Fruit fly (Drosophila melanogaster) whole organism, prepupa: ENCODE results near the gene hiw.

Experiments
- Blimp-1 ChIP-seq: fragments of 200-800 bp; sonication (Bioruptor generic); optimal IDR thresholded peaks from 3 replicates; lab custom pipeline; 2017; ENCODE audit warnings: missing biosample characterization, missing genetic modification characterization, mild to moderate bottlenecking, moderate library complexity, missing genetic modification reagents
- CG11294 ChIP-seq: fragments of 200-800 bp; sonication (Bioruptor generic); IDR thresholded peaks from 2 replicates; pipeline ENCODE4 v1.3.6; 2022; ENCODE audit warnings: missing biosample characterization, missing genetic modification characterization
- CG11762 ChIP-seq: fragments of 200-800 bp; sonication (Bioruptor generic); optimal IDR thresholded peaks from 3 replicates; lab custom pipeline; 2016; ENCODE audit warnings: missing biosample characterization, missing genetic modification characterization; ENCODE audit not compliant: insufficient read depth
- CG11902 ChIP-seq: fragments of 200-800 bp; sonication (Bioruptor generic); optimal IDR thresholded peaks from 3 replicates; lab custom pipeline; 2016; ENCODE audit warnings: missing biosample characterization, missing genetic modification characterization
- CG16779 ChIP-seq: fragments of 200-800 bp; sonication (Bioruptor generic); optimal IDR thresholded peaks from 3 replicates; lab custom pipeline; 2017; ENCODE audit warnings: missing biosample characterization, mild to moderate bottlenecking, missing genetic modification characterization
- CG3032 ChIP-seq: fragments of 200-800 bp; optimal IDR thresholded peaks from 2 replicates; lab custom pipeline; 2019; ENCODE audit warnings: missing biosample characterization, mild to moderate bottlenecking, missing genetic modification characterization, moderate library complexity
- CG32006 ChIP-seq: fragments of 200-800 bp; sonication (Bioruptor generic); optimal IDR thresholded peaks from 3 replicates; lab custom pipeline; 2017; ENCODE audit warnings: missing biosample characterization, mild to moderate bottlenecking, missing genetic modification characterization
- CG34406 ChIP-seq: fragments of 200-800 bp; sonication (Bioruptor generic); optimal IDR thresholded peaks from 3 replicates; lab custom pipeline; 2016; ENCODE audit warnings: missing biosample characterization, missing genetic modification characterization
- CG3919 ChIP-seq: fragments of 200-800 bp; sonication (Bioruptor generic); optimal IDR thresholded peaks from 3 replicates; lab custom pipeline; 2016; ENCODE audit warnings: missing biosample characterization, missing genetic modification characterization
- CG4318 ChIP-seq: fragments of 200-800 bp; sonication (Bioruptor generic); optimal IDR thresholded peaks from 3 replicates; lab custom pipeline; 2017; ENCODE audit warnings: missing biosample characterization, mild to moderate bottlenecking, missing genetic modification characterization
- CG6163 ChIP-seq: fragments of 200-800 bp; sonication (Bioruptor generic); IDR thresholded peaks from 3 replicates; pipeline ENCODE4 v1.3.6; 2022; ENCODE audit warnings: missing biosample characterization, missing genetic modification characterization
- CG6808 ChIP-seq: fragments of 200-800 bp; sonication (Bioruptor generic); optimal IDR thresholded peaks from 3 replicates; lab custom pipeline; 2017; ENCODE audit warnings: missing biosample characterization, missing genetic modification characterization, mild to moderate bottlenecking, moderate library complexity, missing genetic modification reagents
- CG6854 ChIP-seq: fragments of 200-800 bp; sonication (Bioruptor generic); optimal IDR thresholded peaks from 2 replicates; lab custom pipeline; 2017; ENCODE audit warnings: missing biosample characterization, mild to moderate bottlenecking, missing genetic modification characterization
- CG9139 ChIP-seq: fragments of 200-800 bp; sonication (Bioruptor generic); optimal IDR thresholded peaks from 3 replicates; lab custom pipeline; 2017; ENCODE audit warnings: missing biosample characterization, mild to moderate bottlenecking, missing genetic modification characterization
- Eip75B ChIP-seq: fragments of 200-800 bp; sonication (Bioruptor generic); optimal IDR thresholded peaks from 3 replicates; lab custom pipeline; 2016; ENCODE audit warnings: missing biosample characterization, missing genetic modification characterization
- Eip78C ChIP-seq: fragments of 200-800 bp; sonication (Bioruptor generic); peaks from one replicate; lab custom pipeline; 2016; ENCODE audit warnings: missing biosample characterization, missing genetic modification characterization
- Eip93F ChIP-seq: fragments of 200-800 bp; sonication (Bioruptor generic); optimal IDR thresholded peaks from 2 replicates; lab custom pipeline; 2016; ENCODE audit warnings: missing biosample characterization, mild to moderate bottlenecking, missing genetic modification characterization
- Gug ChIP-seq: fragments of 200-800 bp; sonication (Bioruptor generic); IDR thresholded peaks from 2 replicates; pipeline ENCODE4 v1.3.6; 2022; ENCODE audit warnings: missing biosample characterization, missing genetic modification characterization
- Hr38 ChIP-seq: sonication (Bioruptor generic); optimal IDR thresholded peaks from 2 replicates; lab custom pipeline; 2016; ENCODE audit warnings: missing biosample characterization, missing genetic modification characterization
- Hr39 ChIP-seq: fragments of 200-800 bp; sonication (Bioruptor generic); optimal IDR thresholded peaks from 2 replicates; lab custom pipeline; 2016; ENCODE audit warnings: missing biosample characterization, missing genetic modification characterization
- Met ChIP-seq: fragments of 200-800 bp; sonication (Bioruptor generic); optimal IDR thresholded peaks from 3 replicates; lab custom pipeline; 2016; ENCODE audit warnings: missing biosample characterization, missing genetic modification characterization
- OdsH ChIP-seq: fragments of 200-800 bp; sonication (Bioruptor generic); optimal IDR thresholded peaks from 3 replicates; lab custom pipeline; 2016; ENCODE audit warnings: missing biosample characterization, missing genetic modification characterization
- Smox ChIP-seq: fragments of 200-800 bp; sonication (Bioruptor generic); optimal IDR thresholded peaks from 3 replicates; lab custom pipeline; 2016; ENCODE audit warnings: missing biosample characterization, missing genetic modification characterization
- Sox102F ChIP-seq: fragments of 200-800 bp; sonication (Bioruptor generic); optimal IDR thresholded peaks from 2 replicates; lab custom pipeline; 2016; ENCODE audit warnings: missing biosample characterization, mild to moderate bottlenecking, missing genetic modification characterization
- Sox14 ChIP-seq: fragments of 200-800 bp; sonication (Bioruptor generic); optimal IDR thresholded peaks from 3 replicates; lab custom pipeline; 2016; ENCODE audit warnings: missing biosample characterization, missing genetic modification characterization
- Sox15 ChIP-seq: fragments of 200-800 bp; sonication (Bioruptor generic); optimal IDR thresholded peaks from 3 replicates; lab custom pipeline; 2016; ENCODE audit warnings: missing biosample characterization, missing genetic modification characterization
- achi ChIP-seq: fragments of 200-800 bp; sonication (Bioruptor generic); optimal IDR thresholded peaks from 3 replicates; lab custom pipeline; 2016; ENCODE audit warnings: missing biosample characterization, missing genetic modification characterization
- dac ChIP-seq: fragments of 200-800 bp; sonication (Bioruptor generic); optimal IDR thresholded peaks from 2 replicates; lab custom pipeline; 2017; ENCODE audit warnings: missing biosample characterization, mild to moderate bottlenecking, missing genetic modification characterization
- dsx ChIP-seq: fragments of 200-800 bp; optimal IDR thresholded peaks from 3 replicates; lab custom pipeline; 2019; ENCODE audit warnings: missing biosample characterization, mild to moderate bottlenecking, missing genetic modification characterization, moderate library complexity; ENCODE audit not compliant: poor library complexity, severe bottlenecking
- eg ChIP-seq: fragments of 200-800 bp; sonication (Bioruptor generic); IDR thresholded peaks from 3 replicates; pipeline ENCODE4 v1.3.6; 2022; ENCODE audit warnings: missing biosample characterization, missing genetic modification characterization
- esn ChIP-seq: fragments of 200-800 bp; sonication (Bioruptor generic); optimal IDR thresholded peaks from 2 replicates; lab custom pipeline; 2016; ENCODE audit warnings: missing biosample characterization, mild to moderate bottlenecking, missing genetic modification characterization, moderate library complexity
- fd59A ChIP-seq: fragments of 200-800 bp; sonication (Bioruptor generic); optimal IDR thresholded peaks from 2 replicates; lab custom pipeline; 2017; ENCODE audit warnings: missing biosample characterization, mild to moderate bottlenecking, missing genetic modification characterization, missing genetic modification reagents
- fd85E ChIP-seq: fragments of 200-800 bp; sonication (Bioruptor generic); optimal IDR thresholded peaks from 3 replicates; lab custom pipeline; 2016; ENCODE audit warnings: missing biosample characterization, missing genetic modification characterization
- fkh ChIP-seq: fragments of 200-800 bp; sonication (Bioruptor generic); optimal IDR thresholded peaks from 3 replicates; lab custom pipeline; 2017; ENCODE audit warnings: missing biosample characterization, mild to moderate bottlenecking, missing genetic modification characterization, moderate library complexity
- pdm3 ChIP-seq: fragments of 200-800 bp; sonication (Bioruptor generic); optimal IDR thresholded peaks from 3 replicates; lab custom pipeline; 2016; ENCODE audit warnings: missing biosample characterization, missing genetic modification characterization
- salr ChIP-seq, 2 experiments: fragments of 200-800 bp; sonication (Bioruptor generic); optimal IDR thresholded peaks; 3 replicates each; lab custom pipeline; 2016 to 2018; ENCODE audit warnings: missing biosample characterization in 2 of 2, missing genetic modification characterization in 2 of 2, mild to moderate bottlenecking in 1 of 2
- svp ChIP-seq: fragments of 200-800 bp; sonication (Bioruptor generic); peaks from one replicate; lab custom pipeline; 2016; ENCODE audit warnings: missing biosample characterization, missing genetic modification characterization
- topi ChIP-seq: fragments of 200-800 bp; sonication (Bioruptor generic); optimal IDR thresholded peaks from 3 replicates; lab custom pipeline; 2016; ENCODE audit warnings: missing biosample characterization, missing genetic modification characterization
- vri ChIP-seq: fragments of 200-800 bp; sonication (Bioruptor generic); optimal IDR thresholded peaks from 3 replicates; lab custom pipeline; 2016; ENCODE audit warnings: missing biosample characterization, mild to moderate bottlenecking, missing genetic modification characterization

The hiw gene

DNA sequence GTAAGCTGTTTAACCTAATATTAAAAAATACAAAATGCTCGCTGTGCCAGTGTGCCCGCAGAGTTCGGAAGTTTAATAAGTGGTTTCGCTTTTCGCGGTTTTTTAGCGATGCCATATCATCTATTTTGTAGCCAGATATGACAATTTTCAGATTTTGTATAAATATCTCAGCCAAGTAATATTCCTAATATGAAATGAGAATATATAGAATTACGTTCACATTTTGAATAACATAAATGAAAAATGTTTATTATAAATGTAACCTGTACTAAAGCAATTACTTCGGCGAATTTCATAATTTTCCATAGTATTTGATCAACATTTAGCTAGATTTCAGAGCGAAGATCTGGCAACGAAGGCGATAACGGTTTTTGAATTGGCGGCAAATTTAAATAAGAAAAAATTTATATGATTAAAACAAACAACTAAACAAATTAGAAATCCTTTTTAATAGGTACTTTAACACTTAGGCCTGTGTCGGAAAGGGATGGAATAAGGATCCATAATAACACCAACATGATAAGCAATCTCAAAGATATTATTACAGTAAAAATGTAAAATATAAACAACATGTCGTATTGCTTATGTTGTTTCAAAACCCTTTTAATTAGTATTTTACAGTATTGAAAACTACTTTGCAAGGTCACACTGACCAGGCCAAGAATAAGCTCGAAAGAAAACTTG, 3.3 kb upstream of the hiw start, which contains the start of the genes opm and dob (continued):
- TF ChIP-seq Met = peak; percentile 30
- no peak for TF ChIP-seq Gug (GFP tag; lab: Robert Waterston, UW)
- TF ChIP-seq CG6163 (GFP tag; lab: Robert Waterston, UW) = no peak
- no peak for TF ChIP-seq Hr38 (GFP tag; lab: Kevin White, UChicago)
- no peak for TF ChIP-seq OdsH
- TF ChIP-seq Eip75B (GFP tag; lab: Kevin White, UChicago) = peak; percentile 16
- TF ChIP-seq Blimp-1 (GFP tag; lab: Kevin White, UChicago) = peak; percentile 43
- TF ChIP-seq pdm3 (GFP tag; lab: Kevin White, UChicago) = no peak
- TF ChIP-seq achi (GFP tag; lab: Kevin White, UChicago) = peak; percentile 30
- TF ChIP-seq dsx (GFP tag; lab: Kevin White, UChicago) = no peak
- no peak for TF ChIP-seq CG32006 (GFP tag; lab: Kevin White, UChicago)
- no peak for TF ChIP-seq CG16779 (tag; lab: Kevin White, UChicago)
- TF ChIP-seq topi = peak; percentile 16
- peak; percentile 16 for TF ChIP-seq Smox (GFP tag; lab: Kevin White, UChicago)
- TF ChIP-seq CG11762 (GFP tag; lab: Kevin White, UChicago) = no peak
- no peak for TF ChIP-seq eg (GFP tag; lab: Robert Waterston, UW)
- TF ChIP-seq esn = peak; percentile 36
- no peak for TF ChIP-seq CG34406 (GFP tag; lab: Kevin White, UChicago)
- no peak for TF ChIP-seq fd59A (GFP tag; lab: Kevin White, UChicago)
- no peak for TF ChIP-seq dac
- peak; percentile 65 for TF ChIP-seq svp (GFP tag; lab: Kevin White, UChicago)
- TF ChIP-seq CG11294 (GFP tag; lab: Robert Waterston, UW) = no peak
- no peak for TF ChIP-seq fd85E
- TF ChIP-seq CG11902 (GFP tag; lab: Kevin White, UChicago) = no peak
- TF ChIP-seq CG4318 (GFP tag; lab: Kevin White, UChicago) = no peak
- no peak for TF ChIP-seq fkh (GFP tag; lab: Kevin White, UChicago)
- TF ChIP-seq Sox102F (GFP tag; lab: Kevin White, UChicago) = no peak
- TF ChIP-seq, all 60 proteins: peak for 13

DNA sequence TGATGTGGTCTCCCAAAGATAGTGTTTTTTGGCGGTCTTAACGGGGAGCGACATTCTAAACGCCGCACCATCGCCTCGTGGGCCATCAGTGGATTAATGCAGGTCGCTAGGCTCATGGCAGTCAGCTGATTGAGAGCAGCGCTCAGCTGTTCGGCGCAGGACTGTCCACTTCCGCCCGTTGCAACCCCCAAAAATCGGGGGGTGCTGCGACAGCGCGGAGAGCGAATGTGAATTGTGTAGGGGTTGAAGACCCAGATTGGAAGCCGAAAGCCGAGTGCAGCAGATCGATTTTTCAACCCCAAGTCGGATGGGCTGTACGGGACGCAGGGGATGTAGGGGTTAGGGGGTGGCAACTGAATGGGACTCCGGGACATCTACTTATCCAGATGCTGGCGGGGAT, 610 bp downstream of the hiw start:
- TF ChIP-seq CG6163 (GFP tag; lab: Robert Waterston, UW) (0 out of 3 replicates have a peak, but pooled peaks have one; percentile 17), Hr39 (GFP tag; lab: Kevin White, UChicago) (no peak)

DNA sequence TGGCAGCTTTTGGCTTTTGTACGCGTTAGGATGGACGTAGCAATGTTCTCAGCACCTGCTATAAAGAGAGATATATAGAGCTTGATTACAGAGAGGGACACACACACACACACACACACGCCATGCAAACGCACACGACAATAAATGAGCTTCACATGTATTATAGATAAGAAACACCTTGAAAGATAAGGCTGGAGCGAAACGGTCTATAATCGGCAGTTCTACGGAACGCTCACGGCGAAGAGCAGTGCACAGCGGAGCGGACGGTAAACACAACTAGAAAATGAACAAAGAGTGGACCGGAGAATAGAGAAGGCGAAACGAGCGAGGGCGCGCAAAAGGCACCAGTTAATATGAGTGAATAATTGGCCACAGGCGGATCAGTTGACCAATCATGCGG, 14.5 kb downstream of the hiw start:
- peak; percentile 25 for TF ChIP-seq Sox14 (GFP tag; lab: Kevin White, UChicago)
- no peak for TF ChIP-seq CG6808
- peak; percentile 66 for TF ChIP-seq svp (GFP tag; lab: Kevin White, UChicago)
- peak; percentile 74; the same call in 2 of the 3 replicates for TF ChIP-seq CG6163 (GFP tag; lab: Robert Waterston, UW)
- TF ChIP-seq Blimp-1 (GFP tag; lab: Kevin White, UChicago) = no peak

DNA sequence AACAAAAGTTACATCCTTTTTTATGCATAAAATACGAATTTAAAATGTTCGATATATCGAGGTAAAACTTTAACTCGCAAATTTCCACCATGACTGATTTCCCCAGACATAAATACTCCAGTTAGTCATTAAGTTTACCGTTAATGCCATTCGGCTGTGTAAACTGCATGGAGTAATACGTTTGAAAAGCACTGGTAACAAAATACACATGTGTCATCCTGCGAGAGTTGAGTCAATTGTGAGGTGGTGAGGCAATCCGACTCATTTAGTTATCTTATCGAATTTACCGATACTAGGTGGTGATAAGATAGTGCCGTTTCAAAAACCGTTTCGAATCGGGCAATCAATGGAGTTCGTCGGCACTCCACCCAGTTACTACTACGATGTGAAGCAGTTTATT, 17.6 kb downstream of the hiw start:
- TF ChIP-seq salr (GFP tag; optimal IDR thresholded peaks at IDR 0.05; lab: Kevin White, UChicago) = no peak
- TF ChIP-seq vri (GFP tag; lab: Kevin White, UChicago) = peak; percentile 60
- TF ChIP-seq Eip93F = peak; percentile 6
- peak; percentile 13 for TF ChIP-seq Eip78C
- TF ChIP-seq CG3919 (GFP tag; lab: Kevin White, UChicago) = no peak
- TF ChIP-seq CG6854 (GFP tag; lab: Kevin White, UChicago) = peak; percentile 12
- TF ChIP-seq dsx (GFP tag; lab: Kevin White, UChicago) = no peak
- TF ChIP-seq OdsH = no peak
- TF ChIP-seq CG9139 (GFP tag; lab: Kevin White, UChicago) = no peak
- TF ChIP-seq fkh (GFP tag; lab: Kevin White, UChicago) = peak; percentile 11
- TF ChIP-seq CG3032 = no peak
- TF ChIP-seq Sox15 (GFP tag; lab: Kevin White, UChicago) = no peak
